Worm (Caenorhabditis elegans): ENCODE measurements around the gene R06F6.14.

The R06F6.14 gene

DNA sequence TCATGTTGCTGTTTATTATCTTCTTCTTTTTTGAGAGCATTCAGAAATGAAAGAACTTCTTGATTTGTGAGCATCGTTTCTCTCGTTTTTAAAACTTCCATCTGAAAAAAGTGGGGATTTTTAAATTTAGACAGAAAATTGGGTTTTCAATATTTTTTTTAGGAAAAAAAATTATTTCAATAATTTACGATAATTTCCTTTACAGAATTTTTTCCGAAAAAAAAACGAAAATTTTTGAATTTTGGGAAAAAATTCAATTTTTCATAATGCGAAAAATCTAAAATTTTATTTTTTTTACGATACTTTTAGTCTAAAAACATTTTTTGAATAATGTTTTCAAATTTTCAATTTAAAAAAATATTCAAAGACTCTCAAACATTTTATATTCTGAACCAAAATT, 48.0 kb downstream of the R06F6.14 start, which contains the start of gene M106.7:
TSS of gene M106.7 (minus strand) at position 101 of the 400 bp plus-strand sequence.
- TF ChIP-seq nhr-129 (tag; optimal IDR thresholded peaks at IDR 0.05) (no peak), fos-1 (tag; optimal IDR thresholded peaks at IDR 0.05) (no peak), ceh-16 (tag; optimal IDR thresholded peaks at IDR 0.05) (no peak), lin-11 (tag; optimal IDR thresholded peaks at IDR 0.05) (no peak), blmp-1 (tag; optimal IDR thresholded peaks at IDR 0.05; ENCODE audit: insufficient read depth) (no peak)

ce11 chrII:10859359-10859758, 50.3 kb downstream of the R06F6.14 start:
- TF ChIP-seq elt-1 (tag; optimal IDR thresholded peaks at IDR 0.05) = no peak
- no peak for TF ChIP-seq nhr-23 (tag; optimal IDR thresholded peaks at IDR 0.05)
- no peak for TF ChIP-seq sem-4 (tag; optimal IDR thresholded peaks at IDR 0.05)
- no peak for TF ChIP-seq nhr-237 (tag; optimal IDR thresholded peaks at IDR 0.05)
- TF ChIP-seq lsy-2 (tag; optimal IDR thresholded peaks at IDR 0.05) = no peak

All from whole organism, L2 larva.